Worm (Caenorhabditis elegans) whole organism, young adult: Measurements from ENCODE around the gene tomm-70.

ENCODE experiments used
- ets-4 ChIP-seq: fragments of 200-800 bp; sonication (Bioruptor generic); optimal IDR thresholded peaks from 2 replicates; lab custom pipeline; 2018; ENCODE audit warnings: mild to moderate bottlenecking, missing genetic modification characterization, missing compliant biosample characterization
- nhr-120 ChIP-seq: fragments of 200-800 bp; sonication (Bioruptor generic); IDR thresholded peaks from 2 replicates; pipeline ENCODE4 v1.3.6; 2022; ENCODE audit warnings: missing genetic modification characterization, missing compliant biosample characterization

ce11 chrIII:8782080-8782479 lies 27.5 kb upstream of the tomm-70 start:
- TF ChIP-seq nhr-120 (GFP tag; lab: Robert Waterston, UW) (no peak), ets-4 (GFP tag; lab: Kevin White, UChicago) (no peak)
